Worm (Caenorhabditis elegans) whole organism, dauer: Measurements from ENCODE around the gene C11E4.6.
"Not testable (repeated sequence)": the region's sequence is repeated elsewhere in the genome, so short reads cannot be mapped to it uniquely, and the experiment has no call there.

Experiments
- unc-62 ChIP-seq: sonication (generic microtip); optimal IDR thresholded peaks from 2 replicates; lab custom pipeline; 2017; ENCODE audit warnings: missing biosample characterization, missing genetic modification reagents, missing genetic modification characterization

C11E4.6 gene

ce11 chrX:9610040-9610613 is at the start of gene C11E4.6:
Gene C11E4.6, plus strand, starts transcription at chrX:9610563.
- TF ChIP-seq unc-62, result no peak

DNA sequence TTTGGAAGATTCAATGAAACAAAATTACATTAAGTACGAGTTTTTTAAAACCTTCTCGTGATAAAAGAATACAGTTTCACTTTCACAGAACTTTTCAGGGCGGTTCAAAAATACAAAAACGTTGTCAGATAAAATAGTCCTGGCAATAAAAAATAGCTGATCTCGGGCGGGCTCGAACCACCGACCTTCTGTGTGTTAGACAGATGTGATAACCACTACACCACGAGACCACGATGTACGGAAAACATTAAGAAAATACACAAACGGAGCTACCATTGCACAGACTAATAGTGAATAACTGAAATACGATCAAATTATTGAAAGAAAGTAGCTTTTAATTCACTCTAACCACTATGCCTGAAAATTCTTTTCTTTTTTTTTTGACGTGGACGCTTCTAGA is 49.4 kb upstream of the C11E4.6 start:
- TF ChIP-seq unc-62, result no peak

ce11 chrX:9565881-9566280 is 44.5 kb upstream of the C11E4.6 start, which contains the start of gene moc-5:
Gene moc-5, minus strand, starts transcription at chrX:9565981.
- no peak for TF ChIP-seq unc-62

DNA sequence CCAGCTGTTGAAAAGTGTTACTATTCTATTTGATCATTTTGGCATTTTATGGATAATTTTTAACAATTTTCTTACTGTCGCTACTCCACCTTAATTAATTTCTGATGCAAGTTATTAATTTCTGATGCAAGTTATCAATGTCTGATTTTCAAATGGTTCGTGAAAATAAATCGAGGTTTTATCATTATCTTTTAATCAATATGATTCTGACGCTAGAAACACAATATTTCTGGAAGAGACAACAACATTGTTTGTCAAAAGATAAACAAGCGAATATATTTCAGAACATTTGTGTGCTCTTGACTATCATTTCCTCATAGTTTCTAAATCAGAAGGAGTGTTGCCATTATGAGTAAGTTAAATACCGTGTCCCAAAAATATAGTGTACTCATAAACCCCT is 43.9 kb upstream of the C11E4.6 start, which contains the start of gene F49E2.2:
Gene F49E2.2, plus strand, starts transcription at position 301 of the 400 bp plus-strand sequence.
- no peak for TF ChIP-seq unc-62

ce11 chrX:9568574-9568973 is 41.8 kb upstream of the C11E4.6 start:
- TF ChIP-seq unc-62, result no peak

- no peak for TF ChIP-seq unc-62
Observed at ce11 chrX:9576928-9577327, 33.4 kb upstream of the C11E4.6 start, which contains the start of gene glb-17. Gene glb-17, minus strand, starts transcription at chrX:9577028.

DNA sequence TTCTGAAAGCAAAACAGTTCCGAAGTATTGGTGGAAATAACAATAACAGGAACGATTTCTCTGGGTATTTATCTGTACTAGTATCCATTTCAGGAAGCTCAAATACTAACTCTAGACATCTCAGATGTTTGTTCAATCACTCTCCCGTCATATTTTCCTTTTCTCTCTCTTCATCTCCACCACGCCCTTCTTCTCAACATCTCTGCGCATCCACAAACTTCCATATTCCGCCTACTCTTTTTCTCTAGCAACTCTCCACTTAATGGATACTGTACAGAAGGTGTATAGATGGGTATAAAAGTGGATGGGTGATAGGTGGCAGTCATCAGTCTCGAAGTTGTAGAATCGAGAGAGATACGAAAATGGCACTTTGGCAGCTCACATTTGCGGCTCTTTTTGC is 26.0 kb upstream of the C11E4.6 start, which contains the start of gene gpx-5:
Gene gpx-5, plus strand, starts transcription at position 336 of the 400 bp plus-strand sequence.
- no peak for TF ChIP-seq unc-62

DNA sequence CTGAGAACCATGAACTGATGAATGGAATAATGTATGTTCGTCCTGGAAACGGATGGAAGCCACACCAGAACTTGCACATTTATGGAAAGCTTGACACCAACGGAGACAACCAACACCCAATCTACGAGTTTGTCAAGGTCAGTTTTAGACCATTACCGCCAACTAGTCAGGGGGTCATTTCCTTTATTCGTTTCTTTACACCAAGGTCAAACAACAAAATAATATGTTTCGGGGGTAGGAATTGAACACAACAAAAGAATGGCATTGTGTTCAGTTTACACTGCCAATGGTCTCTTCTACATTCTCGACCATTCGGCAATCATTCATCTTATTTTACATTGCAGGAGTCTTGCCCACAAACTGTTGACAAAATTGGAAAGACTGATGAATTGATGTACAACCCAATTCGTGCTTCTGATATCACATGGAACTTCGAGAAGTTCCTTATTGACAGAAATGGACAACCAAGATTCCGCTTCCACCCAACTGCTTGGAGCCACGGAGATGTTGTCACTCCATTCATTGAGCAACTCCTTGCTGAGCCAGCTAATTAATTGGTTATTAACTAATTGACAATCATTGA is 24.7 kb upstream of the C11E4.6 start:
- no peak for TF ChIP-seq unc-62

DNA sequence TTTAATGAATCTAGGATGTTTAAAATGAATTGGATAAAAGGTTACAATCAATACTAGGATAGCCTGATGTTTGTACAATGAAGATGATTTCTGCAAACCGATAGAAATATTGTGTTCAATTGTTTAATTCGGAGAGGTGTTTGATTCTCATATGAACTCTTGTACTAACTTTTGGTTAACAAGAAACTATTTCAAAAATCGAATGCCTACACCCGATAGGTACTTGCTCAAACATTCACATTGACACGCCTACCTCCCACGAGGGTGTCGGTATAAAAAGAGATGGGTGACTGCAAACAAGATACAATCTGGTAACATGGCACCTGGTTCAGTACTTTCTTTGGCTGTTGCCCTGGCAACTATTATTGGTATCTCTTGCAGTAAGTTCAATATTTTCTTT is 22.7 kb upstream of the C11E4.6 start, which contains the start of gene gpx-3:
Gene gpx-3, plus strand, starts transcription at position 301 of the 400 bp plus-strand sequence.
- no peak for TF ChIP-seq unc-62

DNA sequence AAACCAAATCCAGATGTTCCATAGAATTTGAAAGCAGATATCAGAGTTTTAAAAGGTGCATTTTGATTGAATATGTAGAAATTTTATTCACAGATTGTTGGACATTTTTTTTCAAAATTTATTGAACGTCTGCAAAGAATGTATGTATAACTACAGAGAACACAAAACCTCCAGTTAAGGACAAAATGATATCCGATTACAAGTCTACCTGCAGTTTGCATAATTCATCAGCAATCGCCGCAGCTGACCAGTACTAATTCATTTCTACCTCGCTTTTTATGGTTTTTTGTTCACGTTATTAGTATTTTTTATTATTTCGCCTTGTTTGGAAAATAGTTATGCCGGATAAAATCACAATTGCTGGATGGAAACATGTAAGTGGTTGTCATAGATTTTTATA is 21.2 kb upstream of the C11E4.6 start, which contains the start of gene del-8:
Gene del-8, plus strand, starts transcription at position 301 of the 400 bp plus-strand sequence.
- TF ChIP-seq unc-62, result no peak

DNA sequence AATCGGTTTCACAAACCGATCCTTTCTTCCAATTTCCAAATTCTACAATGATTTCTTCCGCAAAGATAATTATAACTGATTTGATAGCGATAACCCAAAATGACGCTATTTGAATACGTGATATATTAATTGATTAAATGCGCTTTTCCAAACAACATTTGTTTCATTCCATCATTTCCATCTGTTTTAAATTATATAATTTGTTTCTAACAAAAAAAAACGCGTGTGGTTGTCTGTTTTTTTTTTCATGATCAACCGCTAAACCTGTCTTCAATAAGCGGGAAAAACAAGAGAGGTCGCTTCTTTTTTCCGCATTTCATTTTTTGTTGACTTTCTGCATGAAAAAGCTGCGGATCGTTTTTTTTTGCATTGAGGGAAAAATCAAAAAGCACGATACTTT is 13.1 kb upstream of the C11E4.6 start:
- no peak for TF ChIP-seq unc-62

ce11 chrX:9602625-9603024 is 7.7 kb upstream of the C11E4.6 start:
- no peak for TF ChIP-seq unc-62

DNA sequence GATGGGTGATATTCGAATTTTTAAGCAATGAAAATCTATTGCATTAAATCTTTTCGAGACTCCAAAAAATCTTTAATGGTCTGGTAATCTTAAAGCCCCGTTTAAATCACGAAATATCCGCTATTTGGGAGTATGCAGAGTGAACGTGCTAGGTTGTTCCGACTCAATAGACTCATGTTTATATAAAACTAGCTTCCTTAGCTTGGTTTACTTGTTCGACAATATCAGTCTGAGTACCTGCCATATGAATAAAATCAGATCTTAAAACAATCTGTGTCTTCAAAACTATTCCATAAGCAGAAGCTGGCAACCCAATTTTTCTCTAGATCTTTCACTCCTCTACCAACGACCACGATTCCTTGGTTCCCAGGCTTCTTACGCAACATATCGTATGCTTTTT is 7.2 kb upstream of the C11E4.6 start:
- TF ChIP-seq unc-62, result no peak

ce11 chrX:9608127-9608526 is 2.2 kb upstream of the C11E4.6 start:
- no peak for TF ChIP-seq unc-62

DNA sequence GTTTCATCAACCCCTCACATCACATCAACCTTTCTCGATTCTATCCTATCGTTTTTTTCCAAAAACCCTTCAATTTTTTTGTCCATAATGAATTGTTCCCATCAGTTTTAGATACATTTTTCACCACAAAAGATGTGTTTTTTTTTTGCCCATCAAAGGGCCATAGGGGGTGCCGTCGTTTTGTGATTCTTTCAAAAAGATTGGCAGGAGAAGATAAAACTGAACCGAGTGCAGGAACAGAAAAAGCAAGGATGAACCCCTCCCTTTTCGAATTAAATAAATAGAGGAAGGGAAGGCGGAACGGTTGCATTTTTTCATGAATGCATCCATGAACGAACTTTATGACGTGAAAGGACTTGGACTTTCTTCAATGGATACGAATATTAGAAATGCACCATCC is 6.6 kb downstream of the C11E4.6 start, which contains the start of gene C11E4.7:
Gene C11E4.7, plus strand, starts transcription at position 301 of the 400 bp plus-strand sequence.
- TF ChIP-seq unc-62, result no peak

- no peak for TF ChIP-seq unc-62
Observed at ce11 chrX:9620136-9620535, 9.8 kb downstream of the C11E4.6 start, which contains the start of gene C11E4.8. Gene C11E4.8, plus strand, starts transcription at chrX:9620436.

ce11 chrX:9622609-9623008 is 12.2 kb downstream of the C11E4.6 start:
- no peak for TF ChIP-seq unc-62

DNA sequence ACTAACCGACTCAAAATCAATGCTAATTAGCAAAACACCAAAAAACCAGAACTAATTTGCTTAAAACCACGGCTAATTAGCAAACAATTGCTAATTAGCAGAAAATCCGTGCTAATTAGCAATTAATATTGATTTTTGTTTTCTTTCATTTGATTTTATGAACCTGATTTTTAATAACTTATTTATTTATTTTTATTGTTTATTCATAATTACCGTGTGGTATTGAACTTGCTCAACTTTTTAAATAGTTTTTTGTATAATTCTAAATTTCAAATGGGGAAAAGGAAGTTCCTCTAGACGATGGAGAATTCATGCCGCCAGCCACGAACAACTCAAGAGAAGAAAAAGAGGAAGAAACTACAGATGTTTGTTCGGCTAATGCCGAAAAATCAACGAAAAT is 15.5 kb downstream of the C11E4.6 start, which contains the start of gene F34H10.1:
Gene F34H10.1, plus strand, starts transcription at position 301 of the 400 bp plus-strand sequence.
- not testable (repeated sequence) for TF ChIP-seq unc-62
